Worm (Caenorhabditis elegans) whole organism, late embryonic: Measurements from ENCODE around the gene nspc-15.

ENCODE experiments used
- C08G9.2 ChIP-seq: sonication (generic microtip); optimal IDR thresholded peaks from 2 replicates; lab custom pipeline; 2016; ENCODE audit warnings: mild to moderate bottlenecking, missing genetic modification characterization, moderate library complexity, missing compliant biosample characterization
- F13H6.1 ChIP-seq: sonication (generic microtip); optimal IDR thresholded peaks from 2 replicates; lab custom pipeline; 2016; ENCODE audit warnings: missing genetic modification characterization, missing compliant biosample characterization
- K02D7.2 ChIP-seq: sonication (generic microtip); optimal IDR thresholded peaks from 2 replicates; lab custom pipeline; 2017; ENCODE audit warnings: mild to moderate bottlenecking, missing genetic modification characterization, missing compliant biosample characterization
- K09A11.1 ChIP-seq: sonication (generic microtip); optimal IDR thresholded peaks from 2 replicates; lab custom pipeline; 2017; ENCODE audit warnings: antibody characterized with exemption, mild to moderate bottlenecking, missing genetic modification characterization, missing compliant biosample characterization; ENCODE audit not compliant: insufficient read depth
- Y22D7AL.16 ChIP-seq: sonication (generic microtip); optimal IDR thresholded peaks from 2 replicates; lab custom pipeline; 2016; ENCODE audit warnings: missing genetic modification characterization, missing compliant biosample characterization
- ahr-1 ChIP-seq: sonication (generic microtip); optimal IDR thresholded peaks from 2 replicates; lab custom pipeline; 2016; ENCODE audit warnings: missing genetic modification characterization, missing compliant biosample characterization
- ama-1 ChIP-seq: fragments of 150-350 bp; optimal IDR thresholded peaks from 2 replicates; lab custom pipeline; 2014
- ceh-14 ChIP-seq: sonication (generic microtip); optimal IDR thresholded peaks from 2 replicates; lab custom pipeline; 2016; ENCODE audit warnings: missing genotype, missing genetic modification characterization, missing compliant biosample characterization
- ceh-19 ChIP-seq: fragments of 200-800 bp; sonication (Bioruptor generic); optimal IDR thresholded peaks from 2 replicates; lab custom pipeline; 2018; ENCODE audit warnings: mild to moderate bottlenecking, missing genetic modification characterization, missing compliant biosample characterization
- ceh-22 ChIP-seq: sonication (generic microtip); optimal IDR thresholded peaks from 2 replicates; lab custom pipeline; 2017; ENCODE audit warnings: missing biosample characterization, missing genetic modification characterization
- ceh-31 ChIP-seq: sonication (generic microtip); optimal IDR thresholded peaks from 2 replicates; lab custom pipeline; 2016; ENCODE audit warnings: missing genetic modification characterization, missing compliant biosample characterization
- ceh-34 ChIP-seq: sonication (generic microtip); optimal IDR thresholded peaks from 2 replicates; lab custom pipeline; 2016; ENCODE audit warnings: mild to moderate bottlenecking, missing genetic modification characterization, missing compliant biosample characterization
- ceh-45 ChIP-seq: fragments of 200-800 bp; sonication (Bioruptor generic); IDR thresholded peaks from 2 replicates; pipeline ENCODE4 v1.3.6; 2022; ENCODE audit warnings: missing genetic modification reagents, missing genetic modification characterization, missing compliant biosample characterization
- ceh-6 ChIP-seq: fragments of 200-800 bp; sonication (Bioruptor generic); optimal IDR thresholded peaks from 2 replicates; lab custom pipeline; 2018; ENCODE audit warnings: mild to moderate bottlenecking, missing genetic modification characterization, missing compliant biosample characterization
- che-1 ChIP-seq: sonication (generic microtip); optimal IDR thresholded peaks from 2 replicates; lab custom pipeline; 2016; ENCODE audit warnings: mild to moderate bottlenecking, missing genetic modification characterization, missing compliant biosample characterization
- ets-4 ChIP-seq: sonication (generic microtip); optimal IDR thresholded peaks from 2 replicates; lab custom pipeline; 2016; ENCODE audit warnings: missing genetic modification characterization, missing compliant biosample characterization
- eyg-1 ChIP-seq: sonication (generic microtip); optimal IDR thresholded peaks from 2 replicates; lab custom pipeline; 2016; ENCODE audit warnings: missing genotype, missing genetic modification characterization, missing compliant biosample characterization
- fax-1 ChIP-seq: sonication (generic microtip); optimal IDR thresholded peaks from 2 replicates; lab custom pipeline; 2016; ENCODE audit warnings: missing genotype, missing genetic modification characterization, missing compliant biosample characterization
- fkh-10 ChIP-seq: fragments of 150-350 bp; optimal IDR thresholded peaks from 2 replicates; lab custom pipeline; 2014; ENCODE audit warnings: missing biosample characterization, missing genetic modification reagents, missing genetic modification characterization
- gmeb-2 ChIP-seq: sonication (generic microtip); optimal IDR thresholded peaks from 2 replicates; lab custom pipeline; 2016; ENCODE audit warnings: missing genetic modification characterization, inconsistent platforms, missing compliant biosample characterization
- hlh-13 ChIP-seq: fragments of 200-800 bp; sonication (Bioruptor generic); optimal IDR thresholded peaks from 2 replicates; lab custom pipeline; 2018; ENCODE audit warnings: mild to moderate bottlenecking, missing genetic modification characterization, missing compliant biosample characterization
- lim-6 ChIP-seq: sonication (generic microtip); optimal IDR thresholded peaks from 2 replicates; lab custom pipeline; 2016; ENCODE audit warnings: missing genetic modification characterization, missing compliant biosample characterization
- mec-3 ChIP-seq: sonication (generic microtip); optimal IDR thresholded peaks from 2 replicates; lab custom pipeline; 2016; ENCODE audit warnings: borderline replicate concordance, missing genetic modification characterization, missing compliant biosample characterization
- nfya-1 ChIP-seq: sonication (generic microtip); optimal IDR thresholded peaks from 2 replicates; lab custom pipeline; 2017; ENCODE audit warnings: missing genetic modification characterization, mild to moderate bottlenecking, missing compliant biosample characterization, antibody characterized with exemption, moderate library complexity
- nhr-11 ChIP-seq: fragments of 150-350 bp; optimal IDR thresholded peaks from 2 replicates; lab custom pipeline; 2014; ENCODE audit warnings: missing biosample characterization, missing genetic modification characterization
- nhr-232 ChIP-seq: sonication (generic microtip); optimal IDR thresholded peaks from 2 replicates; lab custom pipeline; 2016; ENCODE audit warnings: missing genetic modification characterization, missing compliant biosample characterization
- odd-2 ChIP-seq: sonication (generic microtip); optimal IDR thresholded peaks from 2 replicates; lab custom pipeline; 2017; ENCODE audit warnings: antibody characterized with exemption, mild to moderate bottlenecking, missing genetic modification characterization, missing compliant biosample characterization
- pag-3 ChIP-seq: sonication (generic microtip); optimal IDR thresholded peaks from 2 replicates; lab custom pipeline; 2016; ENCODE audit warnings: missing compliant biosample characterization, missing genetic modification characterization, borderline replicate concordance
- pat-9 ChIP-seq: fragments of 200-800 bp; sonication (Bioruptor generic); optimal IDR thresholded peaks from 2 replicates; lab custom pipeline; 2018; ENCODE audit warnings: mild to moderate bottlenecking, missing genetic modification characterization, moderate library complexity, missing compliant biosample characterization
- pax-1 ChIP-seq: fragments of 150-350 bp; optimal IDR thresholded peaks from 2 replicates; lab custom pipeline; 2014; ENCODE audit warnings: missing biosample characterization, missing genetic modification characterization
- pha-4 ChIP-seq: fragments of 150-350 bp; optimal IDR thresholded peaks from 2 replicates; lab custom pipeline; 2018; ENCODE audit warnings: missing biosample characterization, missing genetic modification reagents, missing genetic modification characterization
- pqm-1 ChIP-seq: sonication (generic microtip); optimal IDR thresholded peaks from 2 replicates; lab custom pipeline; 2016; ENCODE audit warnings: missing genetic modification characterization, missing compliant biosample characterization
- pros-1 ChIP-seq: fragments of 150-350 bp; optimal IDR thresholded peaks from 2 replicates; lab custom pipeline; 2014; ENCODE audit warnings: missing biosample characterization, missing genetic modification reagents, missing genetic modification characterization
- ref-2 ChIP-seq: sonication (generic microtip); optimal IDR thresholded peaks from 2 replicates; lab custom pipeline; 2016; ENCODE audit warnings: missing genetic modification characterization, missing compliant biosample characterization
- rnt-1 ChIP-seq: sonication (generic microtip); optimal IDR thresholded peaks from 2 replicates; lab custom pipeline; 2016; ENCODE audit warnings: missing genetic modification characterization, missing compliant biosample characterization
- sox-4 ChIP-seq: sonication (generic microtip); optimal IDR thresholded peaks from 2 replicates; lab custom pipeline; 2017; ENCODE audit warnings: mild to moderate bottlenecking, missing genetic modification characterization, inconsistent platforms, missing compliant biosample characterization
- syd-9 ChIP-seq: sonication (generic microtip); optimal IDR thresholded peaks from 2 replicates; lab custom pipeline; 2016; ENCODE audit warnings: mild to moderate bottlenecking, missing genetic modification characterization, moderate library complexity, missing compliant biosample characterization
- ttx-3 ChIP-seq: sonication (generic microtip); optimal IDR thresholded peaks from 2 replicates; lab custom pipeline; 2016; ENCODE audit warnings: missing genetic modification reagents, missing genetic modification characterization, missing compliant biosample characterization
- unc-42 ChIP-seq: sonication (generic microtip); optimal IDR thresholded peaks from 2 replicates; lab custom pipeline; 2016; ENCODE audit warnings: missing genotype, missing genetic modification characterization, missing compliant biosample characterization
- unc-86 ChIP-seq: sonication (generic microtip); optimal IDR thresholded peaks from 2 replicates; lab custom pipeline; 2016; ENCODE audit warnings: missing genetic modification characterization, missing compliant biosample characterization

Gene nspc-15

ce11 chrX:12328676-12329075 lies 31.9 kb upstream of the nspc-15 start, which contains the start of gene srd-45:
TSS of gene srd-45 (plus strand) at chrX:12328976.
- no peak for TF ChIP-seq hlh-13 (GFP tag; lab: Kevin White, UChicago)
- no peak for TF ChIP-seq ets-4 (tag; lab: Kevin White, UChicago)
- TF ChIP-seq ceh-31 (tag; lab: Kevin White, UChicago) = no peak
- no peak for TF ChIP-seq ceh-34 (tag; lab: Kevin White, UChicago)
- TF ChIP-seq pros-1 (tag; lab: Kevin White, UChicago) = no peak
- no peak for TF ChIP-seq pax-1 (tag; lab: Kevin White, UChicago)
- no peak for TF ChIP-seq ama-1 (lab: Kevin White, UChicago)
- TF ChIP-seq Y22D7AL.16 = no peak
- no peak for TF ChIP-seq nfya-1 (tag; lab: Kevin White, UChicago)
- TF ChIP-seq ceh-14 (tag; lab: Kevin White, UChicago) = no peak
- no peak for TF ChIP-seq ceh-22
- no peak for TF ChIP-seq mec-3 (tag; lab: Kevin White, UChicago)
- TF ChIP-seq gmeb-2 (tag; lab: Kevin White, UChicago) = no peak
- no peak for TF ChIP-seq pqm-1 (tag; lab: Kevin White, UChicago)
- no peak for TF ChIP-seq ceh-6
- TF ChIP-seq K02D7.2 (tag; lab: Kevin White, UChicago) = no peak
- no peak for TF ChIP-seq eyg-1 (tag; lab: Kevin White, UChicago)
- TF ChIP-seq rnt-1 (tag; lab: Kevin White, UChicago) = no peak

- TF ChIP-seq ceh-45 (no peak), ceh-19 (GFP tag; lab: Kevin White, UChicago) (no peak), pag-3 (tag; lab: Kevin White, UChicago) (no peak), nhr-11 (tag; lab: Kevin White, UChicago) (no peak), ttx-3 (tag; lab: Kevin White, UChicago) (no peak), pax-1 (tag; lab: Kevin White, UChicago) (no peak), F13H6.1 (tag; lab: Kevin White, UChicago) (no peak), ama-1 (lab: Kevin White, UChicago) (no peak), unc-42 (tag; lab: Kevin White, UChicago) (no peak), odd-2 (tag; lab: Kevin White, UChicago) (no peak), nhr-232 (no peak), pat-9 (tag; lab: Kevin White, UChicago) (no peak), fax-1 (tag; lab: Kevin White, UChicago) (no peak), ceh-14 (tag; lab: Kevin White, UChicago) (no peak), K02D7.2 (tag; lab: Kevin White, UChicago) (no peak), sox-4 (tag; lab: Kevin White, UChicago) (no peak), che-1 (tag; lab: Kevin White, UChicago) (no peak)
These were observed 28.7 kb upstream of the nspc-15 start, which contains the start of gene srd-46 for ce11 chrX:12331795-12332194. TSS of gene srd-46 (plus strand) at chrX:12332095.

- TF ChIP-seq pag-3 (tag; lab: Kevin White, UChicago) (no peak), mec-3 (tag; lab: Kevin White, UChicago) (no peak), pha-4 (no peak), ceh-31 (tag; lab: Kevin White, UChicago) (no peak), lim-6 (tag; lab: Kevin White, UChicago) (no peak), nfya-1 (tag; lab: Kevin White, UChicago) (no peak), unc-86 (tag; lab: Kevin White, UChicago) (no peak), rnt-1 (tag; lab: Kevin White, UChicago) (no peak), syd-9 (no peak), pqm-1 (tag; lab: Kevin White, UChicago) (no peak), sox-4 (tag; lab: Kevin White, UChicago) (no peak), C08G9.2 (tag; lab: Kevin White, UChicago) (no peak), K09A11.1 (tag; lab: Kevin White, UChicago) (no peak), ahr-1 (tag; lab: Kevin White, UChicago) (no peak), ets-4 (tag; lab: Kevin White, UChicago) (no peak), pax-1 (tag; lab: Kevin White, UChicago) (no peak), fkh-10 (no peak), ref-2 (no peak), nhr-232 (no peak), ceh-6 (no peak)
These were observed 27.1 kb upstream of the nspc-15 start, which contains the start of gene srd-47 for ce11 chrX:12333479-12333878. TSS of gene srd-47 (plus strand) at chrX:12333642.
